Fruit fly (Drosophila melanogaster) whole organism, embryonic: Measurements from ENCODE around the gene ssp.

Experiments
- Bteb2 ChIP-seq: fragments of 200-800 bp; sonication (Bioruptor generic); optimal IDR thresholded peaks from 2 replicates; lab custom pipeline; 2016; ENCODE audit warnings: missing biosample characterization, missing genetic modification characterization
- CG10959 ChIP-seq: fragments of 200-800 bp; sonication (Bioruptor generic); IDR thresholded peaks from 2 replicates; pipeline ENCODE4 v1.3.6; 2022; ENCODE audit warnings: missing biosample characterization, missing genetic modification characterization
- CG12219 ChIP-seq: fragments of 200-800 bp; sonication (Bioruptor generic); optimal IDR thresholded peaks from 3 replicates; lab custom pipeline; 2018; ENCODE audit warnings: missing biosample characterization, mild to moderate bottlenecking, missing genetic modification characterization
- CG12391 ChIP-seq: fragments of 200-800 bp; sonication (Bioruptor generic); optimal IDR thresholded peaks from 3 replicates; lab custom pipeline; 2018; ENCODE audit warnings: missing biosample characterization, mild to moderate bottlenecking, missing genetic modification characterization, moderate library complexity
- CG12942 ChIP-seq: fragments of 200-800 bp; sonication (Bioruptor generic); optimal IDR thresholded peaks from 3 replicates; lab custom pipeline; 2016; ENCODE audit warnings: missing biosample characterization, missing genetic modification characterization
- CG13775 ChIP-seq: fragments of 200-800 bp; sonication (Bioruptor generic); optimal IDR thresholded peaks from 3 replicates; lab custom pipeline; 2017; ENCODE audit warnings: missing biosample characterization, mild to moderate bottlenecking, missing genetic modification characterization
- CG1603 ChIP-seq: fragments of 200-800 bp; sonication (Bioruptor generic); optimal IDR thresholded peaks from 2 replicates; lab custom pipeline; 2019; ENCODE audit warnings: missing biosample characterization, mild to moderate bottlenecking, missing genetic modification characterization, moderate library complexity
- CG30403 ChIP-seq: fragments of 200-800 bp; sonication (Bioruptor generic); optimal IDR thresholded peaks from 3 replicates; lab custom pipeline; 2016; ENCODE audit warnings: missing biosample characterization, missing genetic modification characterization
- CG31365 ChIP-seq: fragments of 200-800 bp; sonication (Bioruptor generic); optimal IDR thresholded peaks from 2 replicates; lab custom pipeline; 2018; ENCODE audit warnings: missing biosample characterization, mild to moderate bottlenecking, missing genetic modification characterization
- CG31441 ChIP-seq: fragments of 200-800 bp; sonication (Bioruptor generic); IDR thresholded peaks from 2 replicates; pipeline ENCODE4 v1.3.6; 2022; ENCODE audit warnings: missing biosample characterization, missing genetic modification characterization
- CG4282 ChIP-seq: fragments of 200-800 bp; sonication (Bioruptor generic); optimal IDR thresholded peaks from 2 replicates; lab custom pipeline; 2016; ENCODE audit warnings: missing biosample characterization, missing genetic modification characterization
- CG6254 ChIP-seq: fragments of 200-800 bp; sonication (Bioruptor generic); optimal IDR thresholded peaks from 3 replicates; lab custom pipeline; 2017; ENCODE audit warnings: mild to moderate bottlenecking, missing biosample characterization, missing genetic modification reagents, missing genetic modification characterization
- CG6813 ChIP-seq: fragments of 200-800 bp; sonication (Bioruptor generic); optimal IDR thresholded peaks from 2 replicates; lab custom pipeline; 2017; ENCODE audit warnings: missing biosample characterization, missing genetic modification characterization, mild to moderate bottlenecking, moderate library complexity, missing genetic modification reagents
- CG7928 ChIP-seq: fragments of 200-800 bp; sonication (Bioruptor generic); optimal IDR thresholded peaks from 2 replicates; lab custom pipeline; 2017; ENCODE audit warnings: missing biosample characterization, mild to moderate bottlenecking, missing genetic modification characterization
- CG8924 ChIP-seq: fragments of 200-800 bp; optimal IDR thresholded peaks from 3 replicates; lab custom pipeline; 2019; ENCODE audit warnings: missing biosample characterization, mild to moderate bottlenecking, missing genetic modification characterization, moderate library complexity
- D19A ChIP-seq: fragments of 200-800 bp; optimal IDR thresholded peaks from 3 replicates; lab custom pipeline; 2019; ENCODE audit warnings: missing biosample characterization, mild to moderate bottlenecking, missing genetic modification characterization, moderate library complexity
- Dip3 ChIP-seq: fragments of 200-800 bp; sonication (Bioruptor generic); optimal IDR thresholded peaks from 3 replicates; lab custom pipeline; 2016; ENCODE audit warnings: missing biosample characterization, missing genetic modification characterization
- Eip74EF ChIP-seq, 2 experiments: fragments of 200-800 bp in 1 of 2; fragments of >200 bp in 1 of 2; sonication (Bioruptor generic) in 1 of 2; optimal IDR thresholded peaks; 2 replicates each; lab custom pipeline; 2017 to 2019; ENCODE audit warnings: missing biosample characterization in 2 of 2, missing genetic modification characterization in 2 of 2, mild to moderate bottlenecking in 1 of 2, moderate library complexity in 1 of 2
- H2.0 ChIP-seq: fragments of 200-800 bp; sonication (Bioruptor generic); IDR thresholded peaks from 2 replicates; pipeline ENCODE4 v1.3.6; 2022; ENCODE audit warnings: missing biosample characterization, missing genetic modification characterization
- MBD-R2 ChIP-seq: fragments of 200-800 bp; sonication (Bioruptor generic); IDR thresholded peaks from 2 replicates; pipeline ENCODE4 v1.3.6; 2022; ENCODE audit warnings: missing biosample characterization, missing genetic modification characterization
- Ptx1 ChIP-seq: fragments of 200-800 bp; sonication (Bioruptor generic); IDR thresholded peaks from 2 replicates; pipeline ENCODE4 v1.3.6; 2022; ENCODE audit warnings: missing biosample characterization, missing genetic modification characterization
- Ravus ChIP-seq: fragments of 200-800 bp; sonication (Bioruptor generic); IDR thresholded peaks from 2 replicates; pipeline ENCODE4 v1.3.6; 2022; ENCODE audit warnings: missing biosample characterization, missing genetic modification characterization
- Spps ChIP-seq: fragments of 200-800 bp; sonication (Bioruptor generic); optimal IDR thresholded peaks from 2 replicates; lab custom pipeline; 2018; ENCODE audit warnings: missing biosample characterization, mild to moderate bottlenecking, missing genetic modification characterization
- bowl ChIP-seq: fragments of 200-800 bp; sonication (Bioruptor generic); IDR thresholded peaks from 2 replicates; pipeline ENCODE4 v1.3.6; 2022; ENCODE audit warnings: missing biosample characterization, missing genetic modification characterization
- br ChIP-seq: fragments of >200 bp; optimal IDR thresholded peaks from 2 replicates; lab custom pipeline; 2017
- bsh ChIP-seq, 2 experiments: fragments of 200-800 bp; sonication (Bioruptor generic); optimal IDR thresholded peaks; 2 replicates each; lab custom pipeline; 2017 to 2018; ENCODE audit warnings: mild to moderate bottlenecking in 2 of 2, missing biosample characterization in 2 of 2, missing genetic modification characterization in 2 of 2, moderate library complexity in 1 of 2
- cad ChIP-seq: fragments of >200 bp; optimal IDR thresholded peaks from 2 replicates; lab custom pipeline; 2017; ENCODE audit warnings: missing biosample characterization, missing genetic modification characterization
- cas ChIP-seq: fragments of 200-800 bp; sonication (Bioruptor generic); IDR thresholded peaks from 2 replicates; pipeline ENCODE4 v1.3.6; 2022; ENCODE audit warnings: missing biosample characterization, missing genetic modification characterization
- cato ChIP-seq: fragments of 200-800 bp; sonication (Bioruptor generic); optimal IDR thresholded peaks from 2 replicates; lab custom pipeline; 2016; ENCODE audit warnings: missing biosample characterization, missing genetic modification characterization, borderline replicate concordance
- cg ChIP-seq: fragments of 200-800 bp; sonication (Bioruptor generic); optimal IDR thresholded peaks from 3 replicates; lab custom pipeline; 2019; ENCODE audit warnings: missing biosample characterization, mild to moderate bottlenecking, missing genetic modification characterization, moderate library complexity
- chm ChIP-seq: fragments of 200-800 bp; sonication (Bioruptor generic); IDR thresholded peaks from 2 replicates; pipeline ENCODE4 v1.3.6; 2022; ENCODE audit warnings: missing biosample characterization, missing genetic modification characterization
- emc ChIP-seq: fragments of 200-800 bp; sonication (Bioruptor generic); optimal IDR thresholded peaks from 2 replicates; lab custom pipeline; 2016; ENCODE audit warnings: missing biosample characterization, missing genetic modification characterization
- esg ChIP-seq: fragments of 200-800 bp; sonication (Bioruptor generic); conservative IDR thresholded peaks from 2 replicates; pipeline ENCODE4 v1.3.6; 2022; ENCODE audit warnings: missing biosample characterization, missing genetic modification characterization
- fd3F ChIP-seq: fragments of 200-800 bp; sonication (Bioruptor generic); optimal IDR thresholded peaks from 2 replicates; lab custom pipeline; 2018; ENCODE audit warnings: missing biosample characterization, mild to moderate bottlenecking, missing genetic modification characterization, moderate library complexity
- fd96Cb ChIP-seq: fragments of 200-800 bp; sonication (Bioruptor generic); optimal IDR thresholded peaks from 2 replicates; lab custom pipeline; 2018; ENCODE audit warnings: missing biosample characterization, mild to moderate bottlenecking, missing genetic modification characterization, moderate library complexity
- gcm2 ChIP-seq: fragments of 200-800 bp; sonication (Bioruptor generic); optimal IDR thresholded peaks from 2 replicates; lab custom pipeline; 2016; ENCODE audit warnings: missing biosample characterization, missing genetic modification characterization
- gfzf ChIP-seq: fragments of 200-800 bp; sonication (Bioruptor generic); optimal IDR thresholded peaks from 2 replicates; lab custom pipeline; 2016; ENCODE audit warnings: missing biosample characterization, mild to moderate bottlenecking, missing genetic modification characterization, moderate library complexity
- ind ChIP-seq: fragments of 200-800 bp; sonication (Bioruptor generic); optimal IDR thresholded peaks from 3 replicates; lab custom pipeline; 2016; ENCODE audit warnings: missing biosample characterization, missing genetic modification characterization
- kah ChIP-seq: fragments of 200-800 bp; sonication (Bioruptor generic); optimal IDR thresholded peaks from 2 replicates; lab custom pipeline; 2018; ENCODE audit warnings: missing biosample characterization, mild to moderate bottlenecking, missing genetic modification characterization
- onecut ChIP-seq: fragments of 200-800 bp; sonication (Bioruptor generic); IDR thresholded peaks from 2 replicates; pipeline ENCODE4 v1.3.6; 2022; ENCODE audit warnings: missing biosample characterization, missing genetic modification characterization
- pho ChIP-seq: fragments of 200-800 bp; sonication (Bioruptor generic); optimal IDR thresholded peaks from 2 replicates; lab custom pipeline; 2016; ENCODE audit warnings: missing biosample characterization, missing genetic modification characterization
- pita ChIP-seq: fragments of 200-800 bp; sonication (Bioruptor generic); optimal IDR thresholded peaks from 2 replicates; lab custom pipeline; 2017; ENCODE audit warnings: missing biosample characterization, mild to moderate bottlenecking, missing genetic modification characterization
- seq ChIP-seq: fragments of 200-800 bp; sonication (Bioruptor generic); IDR thresholded peaks from 2 replicates; pipeline ENCODE4 v1.3.6; 2022; ENCODE audit warnings: missing biosample characterization, missing genetic modification characterization
- slbo ChIP-seq: fragments of 200-800 bp; sonication (Bioruptor generic); IDR thresholded peaks from 2 replicates; pipeline ENCODE4 v1.3.6; 2022; ENCODE audit warnings: missing biosample characterization, missing genetic modification characterization
- ssp ChIP-seq: fragments of 200-800 bp; sonication (Bioruptor generic); IDR thresholded peaks from 2 replicates; pipeline ENCODE4 v1.3.6; 2022; ENCODE audit warnings: missing biosample characterization, missing genetic modification characterization
- tio ChIP-seq: fragments of 200-800 bp; sonication (Bioruptor generic); optimal IDR thresholded peaks from 2 replicates; lab custom pipeline; 2017; ENCODE audit warnings: missing biosample characterization, missing genetic modification characterization, inconsistent platforms
- toy ChIP-seq: fragments of 200-800 bp; sonication (Bioruptor generic); IDR thresholded peaks from 2 replicates; pipeline ENCODE4 v1.3.6; 2022; ENCODE audit warnings: missing biosample characterization, missing genetic modification characterization
- tx ChIP-seq: fragments of 200-800 bp; sonication (Bioruptor generic); optimal IDR thresholded peaks from 2 replicates; lab custom pipeline; 2016; ENCODE audit warnings: missing biosample characterization, missing genetic modification characterization
- vvl ChIP-seq: fragments of 200-800 bp; sonication (Bioruptor generic); IDR thresholded peaks from 2 replicates; pipeline ENCODE4 v1.3.6; 2022; ENCODE audit warnings: missing biosample characterization, missing genetic modification characterization
- yki ChIP-seq: fragments of >200 bp; optimal IDR thresholded peaks from 3 replicates; lab custom pipeline; 2018
- z ChIP-seq: fragments of 200-800 bp; sonication (Bioruptor generic); IDR thresholded peaks from 3 replicates; pipeline ENCODE4 v1.3.6; 2022; ENCODE audit warnings: missing biosample characterization, missing genetic modification characterization

The ssp gene

DNA sequence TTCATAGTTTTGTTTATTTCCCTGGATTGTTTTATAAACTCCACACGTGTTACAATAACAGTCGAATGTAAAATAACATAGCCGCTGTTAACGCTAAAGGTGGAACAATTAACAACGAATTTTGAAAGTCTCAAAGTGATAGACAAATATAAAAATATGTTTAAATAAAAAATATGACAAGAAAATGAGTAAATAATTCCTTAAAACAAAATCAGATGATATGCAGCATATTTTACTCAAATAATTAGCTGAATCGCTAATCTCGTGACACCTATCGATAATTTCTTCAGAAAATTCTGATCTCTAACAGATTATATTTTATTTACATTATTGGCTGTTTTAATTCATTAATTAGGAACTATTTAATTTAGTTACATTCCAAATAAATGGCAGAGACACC lies 18.6 kb downstream of the ssp start, which contains the start of the genes CG5645 and Atg12 (continued):
- TF ChIP-seq yki (lab: Kevin White, UChicago) (no peak), tx (GFP tag; lab: Kevin White, UChicago) (no peak), toy (GFP tag; lab: Robert Waterston, UW) (no peak), tio (GFP tag; lab: Kevin White, UChicago) (peak; percentile 8), CG12391 (tag; lab: Kevin White, UChicago) (peak; percentile 78), CG6813 (no peak), vvl (GFP tag; lab: Robert Waterston, UW) (peak; percentile 89), CG8924 (tag; lab: Kevin White, UChicago) (peak; percentile 61), esg (GFP tag; lab: Robert Waterston, UW) (0 out of 2 replicates have a peak, but pooled peaks have one; percentile 19), kah (GFP tag; lab: Kevin White, UChicago) (no peak), Dip3 (GFP tag; lab: Kevin White, UChicago) (no peak), CG6254 (GFP tag; lab: Kevin White, UChicago) (peak; percentile 17), cato (no peak), CG7928 (GFP tag; lab: Kevin White, UChicago) (no peak), ssp (GFP tag; lab: Robert Waterston, UW) (peak; percentile 55), cg (no peak), CG31365 (tag; lab: Kevin White, UChicago) (no peak), Ptx1 (GFP tag; lab: Robert Waterston, UW) (peak; percentile 73), ind (GFP tag; lab: Kevin White, UChicago) (peak; percentile 58), Bteb2 (GFP tag; lab: Kevin White, UChicago) (no peak), pita (GFP tag; lab: Kevin White, UChicago) (no peak), seq (GFP tag; lab: Robert Waterston, UW) (0 out of 2 replicates have a peak, but pooled peaks have one; percentile 16), MBD-R2 (GFP tag; lab: Robert Waterston, UW) (peak; percentile 78), CG12942 (GFP tag; lab: Kevin White, UChicago) (no peak), emc (GFP tag; lab: Kevin White, UChicago) (no peak), H2.0 (GFP tag; lab: Robert Waterston, UW) (no peak), fd3F (GFP tag; lab: Kevin White, UChicago) (peak; percentile 8), gcm2 (GFP tag; lab: Kevin White, UChicago) (no peak), fd96Cb (peak; percentile 62), CG31441 (GFP tag; lab: Robert Waterston, UW) (peak; percentile 66), bowl (no peak), CG30403 (GFP tag; lab: Kevin White, UChicago) (peak; percentile 77), Spps (tag; lab: Kevin White, UChicago) (no peak), z (no peak), CG12219 (GFP tag; lab: Kevin White, UChicago) (no peak), cad (GFP tag; lab: Kevin White, UChicago) (no peak), br (lab: Kevin White, UChicago) (no peak), CG1603 (tag; lab: Kevin White, UChicago) (peak; percentile 44), D19A (peak; percentile 65), bsh (GFP tag; optimal IDR thresholded peaks at IDR 0.05; lab: Kevin White, UChicago) (peak in 1 of 2 experiments; percentile 47), slbo (peak; percentile 78), onecut (no peak), pho (GFP tag; lab: Kevin White, UChicago) (no peak), CG13775 (GFP tag; lab: Kevin White, UChicago) (peak; percentile 27), Ravus (GFP tag; lab: Robert Waterston, UW) (0 out of 2 replicates have a peak, but pooled peaks have one; percentile 2), Eip74EF (GFP tag; optimal IDR thresholded peaks at IDR 0.05; lab: Kevin White, UChicago) (no peak), cas (GFP tag; lab: Robert Waterston, UW) (peak; percentile 29; the same call in 1 of the 2 replicates), CG10959 (GFP tag; lab: Robert Waterston, UW) (no peak), CG4282 (GFP tag; lab: Kevin White, UChicago) (no peak), chm (no peak), gfzf (GFP tag; lab: Kevin White, UChicago) (peak; percentile 1)
